Worm (Caenorhabditis elegans) whole organism, L4 larva: ENCODE measurements around the gene flp-32.

Experiments used
- F44E2.7 ChIP-seq: fragments of 200-800 bp; sonication (Bioruptor generic); IDR thresholded peaks from 2 replicates; pipeline ENCODE4 v2.1.2; 2022; ENCODE audit warnings: missing genetic modification characterization, missing compliant biosample characterization
- F49E8.2 ChIP-seq: sonication (generic microtip); optimal IDR thresholded peaks from 2 replicates; lab custom pipeline; 2016; ENCODE audit warnings: missing compliant biosample characterization, mild to moderate bottlenecking, missing genetic modification characterization, borderline replicate concordance
- T26A8.4 ChIP-seq: fragments of 200-800 bp; sonication (Bioruptor generic); IDR thresholded peaks from 2 replicates; pipeline ENCODE4 v1.3.6; 2022; ENCODE audit warnings: missing genetic modification characterization, missing compliant biosample characterization
- Y75B8A.6 ChIP-seq: fragments of 200-800 bp; sonication (Bioruptor generic); IDR thresholded peaks from 2 replicates; pipeline ENCODE4 v1.3.6; 2022; ENCODE audit warnings: missing genetic modification reagents, missing genetic modification characterization, missing compliant biosample characterization
- ZK546.5 ChIP-seq, 2 experiments: sonication (generic microtip); optimal IDR thresholded peaks; 2 replicates each; lab custom pipeline; 2017; ENCODE audit warnings: missing biosample characterization in 2 of 2, missing genetic modification characterization in 2 of 2
- ama-1 ChIP-seq: fragments of 150-350 bp; optimal IDR thresholded peaks from 2 replicates; lab custom pipeline; 2014; ENCODE audit warnings: inconsistent platforms, mixed read lengths
- arid-1 ChIP-seq: fragments of 200-800 bp; sonication (Bioruptor generic); conservative IDR thresholded peaks from 2 replicates; pipeline ENCODE4 v1.3.6; 2022; ENCODE audit warnings: missing genetic modification reagents, missing genetic modification characterization, missing compliant biosample characterization
- ceh-28 ChIP-seq: fragments of 150-350 bp; optimal IDR thresholded peaks from 2 replicates; lab custom pipeline; 2014; ENCODE audit warnings: missing biosample characterization, missing genetic modification reagents, missing genetic modification characterization
- ceh-62 ChIP-seq: sonication (generic microtip); optimal IDR thresholded peaks from 2 replicates; lab custom pipeline; 2017; ENCODE audit warnings: missing biosample characterization, missing genetic modification characterization
- ces-1 ChIP-seq: fragments of 150-350 bp; sonication (generic microtip); optimal IDR thresholded peaks from 4 replicates; lab custom pipeline; 2014; ENCODE audit warnings: missing biosample characterization, missing genetic modification reagents, missing genetic modification characterization
- daf-12 ChIP-seq: fragments of 150-350 bp; optimal IDR thresholded peaks from 2 replicates; lab custom pipeline; 2014; ENCODE audit warnings: missing biosample characterization, missing genetic modification reagents, missing genetic modification characterization
- daf-16 ChIP-seq, 3 experiments: sonication (generic microtip); optimal IDR thresholded peaks; 2 replicates each; lab custom pipeline; 2016 to 2017; ENCODE audit warnings: missing genetic modification characterization in 3 of 3, missing genetic modification reagents in 3 of 3, mild to moderate bottlenecking in 2 of 3, missing compliant biosample characterization in 2 of 3, missing biosample characterization in 1 of 3, moderate library complexity in 1 of 3
- daf-19 ChIP-seq: fragments of 200-800 bp; sonication (Bioruptor generic); conservative IDR thresholded peaks from 2 replicates; pipeline ENCODE4 v1.3.6; 2022; ENCODE audit warnings: missing genetic modification characterization, missing compliant biosample characterization
- dmd-6 ChIP-seq: fragments of 200-800 bp; sonication (Bioruptor generic); IDR thresholded peaks from 2 replicates; pipeline ENCODE4 v1.3.6; 2022; ENCODE audit warnings: missing genetic modification reagents, missing genetic modification characterization, missing compliant biosample characterization
- dmd-9 ChIP-seq: fragments of 200-800 bp; sonication (Bioruptor generic); IDR thresholded peaks from 2 replicates; pipeline ENCODE4 v1.3.6; 2022; ENCODE audit warnings: missing genetic modification reagents, missing genetic modification characterization, missing compliant biosample characterization
- dpl-1 ChIP-seq: fragments of 150-350 bp; optimal IDR thresholded peaks from 2 replicates; lab custom pipeline; 2014; ENCODE audit warnings: missing biosample characterization, missing genetic modification reagents, missing genetic modification characterization
- duxl-1 ChIP-seq: sonication (generic microtip); optimal IDR thresholded peaks from 2 replicates; lab custom pipeline; 2016; ENCODE audit warnings: mild to moderate bottlenecking, missing genetic modification characterization, moderate library complexity, missing compliant biosample characterization; ENCODE audit not compliant: poor library complexity
- hif-1 ChIP-seq, 2 experiments: sonication (generic microtip); optimal IDR thresholded peaks; 2 replicates each; lab custom pipeline; 2016 to 2017; ENCODE audit warnings: missing compliant biosample characterization in 2 of 2, missing genetic modification characterization in 2 of 2, missing genetic modification reagents in 2 of 2, missing genotype in 2 of 2, mild to moderate bottlenecking in 1 of 2
- hmg-1.1 ChIP-seq: fragments of 200-800 bp; sonication (Bioruptor generic); IDR thresholded peaks from 2 replicates; pipeline ENCODE4 v1.3.6; 2022; ENCODE audit warnings: missing genetic modification reagents, missing genetic modification characterization, missing compliant biosample characterization
- jun-1 ChIP-seq: fragments of 150-350 bp; optimal IDR thresholded peaks from 2 replicates; lab custom pipeline; 2014; ENCODE audit warnings: missing biosample characterization, missing genetic modification reagents, missing genetic modification characterization
- lin-13 ChIP-seq: fragments of 150-350 bp; optimal IDR thresholded peaks from 2 replicates; lab custom pipeline; 2014; ENCODE audit warnings: missing biosample characterization, missing genetic modification reagents, missing genetic modification characterization
- madf-9 ChIP-seq: fragments of 200-800 bp; sonication (Bioruptor generic); conservative IDR thresholded peaks from 2 replicates; pipeline ENCODE4 v1.3.6; 2022; ENCODE audit warnings: missing genetic modification reagents, missing genetic modification characterization, missing compliant biosample characterization
- nhr-102 ChIP-seq: sonication (generic microtip); optimal IDR thresholded peaks from 2 replicates; lab custom pipeline; 2016; ENCODE audit warnings: mild to moderate bottlenecking, missing genetic modification characterization, moderate library complexity, missing compliant biosample characterization
- nhr-111 ChIP-seq: fragments of 200-800 bp; sonication (Bioruptor generic); optimal IDR thresholded peaks from 2 replicates; lab custom pipeline; 2018; ENCODE audit warnings: mild to moderate bottlenecking, missing genetic modification characterization, missing compliant biosample characterization
- nhr-25 ChIP-seq: sonication (generic microtip); optimal IDR thresholded peaks from 2 replicates; lab custom pipeline; 2017; ENCODE audit warnings: missing genetic modification characterization, mild to moderate bottlenecking, missing compliant biosample characterization, antibody characterized with exemption, moderate library complexity, borderline replicate concordance; ENCODE audit not compliant: insufficient read depth
- nhr-28 ChIP-seq: fragments of 150-350 bp; optimal IDR thresholded peaks from 2 replicates; lab custom pipeline; 2014; ENCODE audit warnings: missing biosample characterization, missing genetic modification characterization
- nhr-41 ChIP-seq: fragments of 200-800 bp; sonication (Bioruptor generic); IDR thresholded peaks from 2 replicates; pipeline ENCODE4 v1.3.6; 2022; ENCODE audit warnings: missing genetic modification reagents, missing genetic modification characterization, missing compliant biosample characterization
- nhr-42 ChIP-seq: fragments of 200-800 bp; sonication (Bioruptor generic); IDR thresholded peaks from 2 replicates; pipeline ENCODE4 v1.3.6; 2022; ENCODE audit warnings: missing genetic modification characterization, missing compliant biosample characterization
- nhr-77 ChIP-seq: fragments of 150-350 bp; optimal IDR thresholded peaks from 2 replicates; lab custom pipeline; 2014; ENCODE audit warnings: missing biosample characterization, missing genetic modification characterization
- pha-4 ChIP-seq, 2 experiments: fragments of 150-350 bp in 1 of 2; fragments of 200-800 bp in 1 of 2; sonication (Bioruptor generic) in 1 of 2; IDR thresholded peaks in 1 of 2; optimal IDR thresholded peaks in 1 of 2; 2 replicates each; pipeline versions ENCODE4 v1.3.6 to Lab custom; 2014 to 2022; ENCODE audit warnings: missing genetic modification characterization in 2 of 2, missing genetic modification reagents in 2 of 2, missing biosample characterization in 1 of 2, missing compliant biosample characterization in 1 of 2
- rbr-2 ChIP-seq: sonication (generic microtip); optimal IDR thresholded peaks from 2 replicates; lab custom pipeline; 2016; ENCODE audit warnings: missing genotype, missing genetic modification characterization, missing compliant biosample characterization
- saeg-2 ChIP-seq: fragments of 200-800 bp; sonication (Bioruptor generic); IDR thresholded peaks from 2 replicates; pipeline ENCODE4 v1.3.6; 2022; ENCODE audit warnings: missing genetic modification reagents, missing genetic modification characterization, missing compliant biosample characterization
- set-16 ChIP-seq: fragments of 200-800 bp; sonication (Bioruptor generic); IDR thresholded peaks from 2 replicates; pipeline ENCODE4 v1.3.6; 2022; ENCODE audit warnings: missing genetic modification reagents, missing genetic modification characterization, missing compliant biosample characterization
- skn-1 ChIP-seq: fragments of 150-350 bp; optimal IDR thresholded peaks from 2 replicates; lab custom pipeline; 2014; ENCODE audit warnings: missing biosample characterization, missing genetic modification characterization
- snpc-4 ChIP-seq: fragments of 150-350 bp; optimal IDR thresholded peaks from 2 replicates; lab custom pipeline; 2014; ENCODE audit warnings: missing biosample characterization, missing genetic modification characterization
- tag-97 ChIP-seq: fragments of 200-800 bp; sonication (Bioruptor generic); IDR thresholded peaks from 2 replicates; pipeline ENCODE4 v1.3.6; 2022; ENCODE audit warnings: missing genetic modification characterization, missing compliant biosample characterization
- tra-1 ChIP-seq: fragments of 200-800 bp; sonication (Bioruptor generic); IDR thresholded peaks from 2 replicates; pipeline ENCODE4 v1.3.6; 2022; ENCODE audit warnings: missing genetic modification reagents, missing genetic modification characterization, missing compliant biosample characterization
- unc-62 ChIP-seq, 3 experiments: fragments of 150-350 bp in 1 of 3; sonication (generic microtip); optimal IDR thresholded peaks in 2 of 3; peaks in 1 of 3; 1 replicate in 1 of 3; 2 replicates in 2 of 3; lab custom pipeline; 2014 to 2017; ENCODE audit warnings: missing biosample characterization in 3 of 3, missing genetic modification characterization in 3 of 3, missing genetic modification reagents in 3 of 3, missing genotype in 1 of 3
- zip-11 ChIP-seq: fragments of 200-800 bp; sonication (Bioruptor generic); IDR thresholded peaks from 2 replicates; pipeline ENCODE4 v1.3.6; 2022; ENCODE audit warnings: missing genetic modification characterization, missing compliant biosample characterization
- zip-2 ChIP-seq: fragments of 150-350 bp; optimal IDR thresholded peaks from 2 replicates; lab custom pipeline; 2014; ENCODE audit warnings: missing biosample characterization, missing genetic modification characterization

Gene flp-32

ce11 chrX:15427931-15428330 is 5.7 kb upstream of the flp-32 start, which contains the start of gene nas-13:
TSS of gene nas-13 (minus strand) at chrX:15428253.
- TF ChIP-seq tra-1 (GFP tag; lab: Robert Waterston, UW): no peak
- no peak for TF ChIP-seq dmd-6
- no peak for TF ChIP-seq unc-62 (GFP tag; optimal IDR thresholded peaks at IDR 0.05 in 1 of 2; lab: Kevin White, UChicago)
- TF ChIP-seq unc-62 (tag; optimal IDR thresholded peaks at IDR 0.05; lab: Kevin White, UChicago): no peak

DNA sequence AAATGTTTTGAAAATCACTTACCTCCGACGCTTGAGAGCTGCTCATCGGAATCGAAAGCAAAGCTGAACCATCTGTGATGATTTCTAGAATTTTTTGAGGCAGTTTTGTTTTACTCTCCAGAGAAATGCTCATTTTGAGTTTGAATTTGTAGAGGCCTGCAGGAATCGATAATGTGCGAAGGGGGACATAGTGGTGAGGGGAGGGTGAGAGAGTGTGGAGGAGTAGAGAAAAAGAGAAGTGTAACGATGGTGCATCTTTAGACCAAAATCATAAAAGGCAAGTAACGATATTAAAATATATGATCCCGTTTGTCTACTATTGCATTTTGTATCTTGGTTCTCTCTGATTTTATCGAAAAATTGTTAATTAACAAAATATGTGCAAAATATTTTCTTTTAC is 2.6 kb upstream of the flp-32 start, which contains the start of gene blos-8:
Gene blos-8 (minus strand): TSS at position 216 of the 400 bp plus-strand sequence.
- TF ChIP-seq nhr-41 (no peak), nhr-102 (no peak), ceh-28 (peak; percentile 2)

DNA sequence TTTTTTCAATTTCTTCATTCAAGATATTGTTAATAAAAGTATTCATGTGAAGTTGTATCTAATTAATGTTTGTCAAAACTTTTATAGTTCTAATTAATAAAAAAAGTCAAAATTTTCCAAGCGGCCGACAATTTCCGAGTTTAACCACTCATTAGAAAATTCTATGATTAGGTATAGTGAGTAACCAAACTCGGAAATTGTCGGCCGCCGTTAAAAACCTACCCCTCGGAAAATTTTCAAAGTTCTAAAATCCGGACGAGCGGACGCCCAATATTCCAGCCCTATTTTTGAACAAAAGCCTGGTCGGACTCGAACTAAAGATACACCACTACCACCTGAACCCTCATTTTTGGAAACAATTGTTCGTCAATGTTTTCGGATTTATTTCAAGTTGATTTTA is 1.3 kb downstream of the flp-32 start:
- TF ChIP-seq madf-9 (GFP tag; lab: Robert Waterston, UW) (no peak), ceh-62 (tag; lab: Kevin White, UChicago) (no peak), F49E8.2 (tag; lab: Kevin White, UChicago) (no peak), F44E2.7 (no peak), hif-1 (tag; optimal IDR thresholded peaks at IDR 0.05; lab: Kevin White, UChicago) (no peak), nhr-77 (no peak)
- TF ChIP-seq, all 104 proteins: peak for 0

DNA sequence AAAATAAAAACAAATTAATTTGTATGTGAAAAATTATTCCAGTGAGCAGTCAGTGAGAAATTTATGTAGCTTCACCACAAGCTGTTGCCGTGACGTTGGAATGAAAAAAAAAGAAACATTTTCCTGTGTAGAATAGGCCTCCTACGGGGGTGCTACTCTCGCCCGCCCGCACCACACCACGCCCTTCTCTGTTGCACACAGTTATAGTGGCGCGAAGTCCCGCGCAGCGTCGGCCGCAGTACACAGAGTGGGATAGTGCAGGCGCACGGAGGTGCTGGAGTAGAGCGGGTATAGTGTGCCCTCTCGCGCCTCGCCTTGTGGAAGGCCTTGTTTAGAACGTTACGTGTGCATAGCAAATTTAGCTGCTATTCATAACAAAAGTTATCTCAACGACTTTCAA is 5.2 kb downstream of the flp-32 start:
- TF ChIP-seq snpc-4 (tag; lab: Kevin White, UChicago) (peak; percentile 40), nhr-25 (tag; lab: Kevin White, UChicago) (no peak), jun-1 (tag; lab: Kevin White, UChicago) (no peak), duxl-1 (tag; lab: Kevin White, UChicago) (no peak), nhr-28 (tag; lab: Kevin White, UChicago) (no peak), set-16 (GFP tag; lab: Robert Waterston, UW) (peak; percentile 73), Y75B8A.6 (GFP tag; lab: Robert Waterston, UW) (no peak), nhr-111 (GFP tag; lab: Kevin White, UChicago) (no peak), F49E8.2 (tag; lab: Kevin White, UChicago) (no peak), nhr-41 (no peak), daf-16 (GFP tag; optimal IDR thresholded peaks at IDR 0.05; lab: Kevin White, UChicago) (no peak), daf-16 (tag; optimal IDR thresholded peaks at IDR 0.05; lab: Kevin White, UChicago) (peak; percentile 7), T26A8.4 (GFP tag; lab: Robert Waterston, UW) (no peak), skn-1 (tag; lab: Kevin White, UChicago) (no peak), dmd-6 (no peak), lin-13 (GFP tag; lab: Kevin White, UChicago) (no peak), hmg-1.1 (GFP tag; lab: Robert Waterston, UW) (0 out of 2 replicates have a peak, but pooled peaks have one; percentile 7), arid-1 (GFP tag; lab: Robert Waterston, UW) (no peak), nhr-42 (GFP tag; lab: Robert Waterston, UW) (0 out of 2 replicates have a peak, but pooled peaks have one; percentile 16), pha-4 (GFP tag; IDR thresholded peaks at IDR 0.05; lab: Robert Waterston, UW) (no peak), pha-4 (tag; optimal IDR thresholded peaks at IDR 0.05; lab: Kevin White, UChicago) (no peak)

ce11 chrX:15440744-15441685 is 7.4 kb downstream of the flp-32 start, which contains the start of gene mocs-1:
TSS of gene mocs-1 (minus strand) at chrX:15440794.
- TF ChIP-seq ces-1 (GFP tag; lab: Kevin White, UChicago) (no peak), daf-19 (no peak), ama-1 (lab: Kevin White, UChicago) (no peak), dmd-6 (peak; percentile 54), nhr-28 (tag; lab: Kevin White, UChicago) (peak; percentile 57), tag-97 (GFP tag; lab: Robert Waterston, UW) (no peak), zip-11 (GFP tag; lab: Robert Waterston, UW) (no peak), daf-12 (no peak), rbr-2 (tag; lab: Kevin White, UChicago) (no peak), arid-1 (GFP tag; lab: Robert Waterston, UW) (no peak), saeg-2 (GFP tag; lab: Robert Waterston, UW) (no peak), dmd-9 (GFP tag; lab: Robert Waterston, UW) (no peak), zip-2 (no peak), ZK546.5 (tag; optimal IDR thresholded peaks at IDR 0.05; lab: Kevin White, UChicago) (no peak), dpl-1 (GFP tag; lab: Kevin White, UChicago) (peak; percentile 17)
